ENCODE assay signal across 1 worm cellular context in genomic region chrIV:3694638-3695037, ce11.
TF ChIP-seq lines count a peak whose summit lies in the region.

taf-6.2 (minus strand) TSS chrIV:3694733.
Y37E11AL.3 (plus strand) TSS chrIV:3694935.

TF ChIP-seq in whole organism, L1 larva, 84 proteins besides CTCF, POLR2A, EP300 and RAD21 (continued from another document):
- TF ChIP-seq snu-23 (GFP tag; optimal IDR thresholded peaks at IDR 0.05; lab: Kevin White, UChicago) (peak; percentile 77), pax-3 (tag; optimal IDR thresholded peaks at IDR 0.05; lab: Kevin White, UChicago) (no peak), lsy-2 (tag; optimal IDR thresholded peaks at IDR 0.05; lab: Kevin White, UChicago) (peak; percentile 68 to 83)
